Fruit fly (Drosophila melanogaster) whole organism, embryonic: Measurements from ENCODE around the gene Snm1.
A peak's percentile ranks its signal among the peaks of the same experiment; 100 is the strongest.

ENCODE experiments used
- CG1024 ChIP-seq: fragments of 200-800 bp; sonication (Bioruptor generic); IDR thresholded peaks from 2 replicates; pipeline ENCODE4 v1.3.6; 2022; ENCODE audit warnings: missing biosample characterization, missing genetic modification characterization
- CG10565 ChIP-seq: fragments of 200-800 bp; sonication (Bioruptor generic); optimal IDR thresholded peaks from 3 replicates; lab custom pipeline; 2016; ENCODE audit warnings: missing biosample characterization, mild to moderate bottlenecking, missing genetic modification characterization
- CG11696 ChIP-seq: fragments of 200-800 bp; sonication (Bioruptor generic); IDR thresholded peaks from 2 replicates; pipeline ENCODE4 v1.3.6; 2022; ENCODE audit warnings: missing biosample characterization, missing genetic modification characterization
- CG12769 ChIP-seq: fragments of 200-800 bp; sonication (Bioruptor generic); optimal IDR thresholded peaks from 2 replicates; lab custom pipeline; 2019; ENCODE audit warnings: missing biosample characterization, mild to moderate bottlenecking, missing genetic modification characterization, moderate library complexity
- CG12942 ChIP-seq: fragments of 200-800 bp; sonication (Bioruptor generic); optimal IDR thresholded peaks from 3 replicates; lab custom pipeline; 2016; ENCODE audit warnings: missing biosample characterization, missing genetic modification characterization
- CG13624 ChIP-seq: fragments of 200-800 bp; sonication (Bioruptor generic); optimal IDR thresholded peaks from 2 replicates; lab custom pipeline; 2016; ENCODE audit warnings: missing biosample characterization, missing genetic modification characterization
- CG1792 ChIP-seq: fragments of 200-800 bp; sonication (Bioruptor generic); optimal IDR thresholded peaks from 2 replicates; lab custom pipeline; 2016; ENCODE audit warnings: missing biosample characterization, missing genetic modification characterization
- CG18262 ChIP-seq: fragments of 200-800 bp; optimal IDR thresholded peaks from 3 replicates; lab custom pipeline; 2019; ENCODE audit warnings: missing biosample characterization, mild to moderate bottlenecking, missing genetic modification characterization, moderate library complexity
- CG32767 ChIP-seq: fragments of 200-800 bp; sonication (Bioruptor generic); IDR thresholded peaks from 2 replicates; pipeline ENCODE4 v1.3.6; 2022; ENCODE audit warnings: missing biosample characterization, missing genetic modification characterization
- CG33213 ChIP-seq: fragments of 200-800 bp; sonication (Bioruptor generic); optimal IDR thresholded peaks from 3 replicates; lab custom pipeline; 2016; ENCODE audit warnings: missing biosample characterization, missing genetic modification characterization
- CG34376 ChIP-seq: fragments of 200-800 bp; sonication (Bioruptor generic); optimal IDR thresholded peaks from 2 replicates; lab custom pipeline; 2018; ENCODE audit warnings: missing biosample characterization, mild to moderate bottlenecking, missing genetic modification characterization
- CG3726 ChIP-seq: fragments of 200-800 bp; sonication (Bioruptor generic); IDR thresholded peaks from 3 replicates; pipeline ENCODE4, ENCODE4 v1.3.6; 2022; ENCODE audit warnings: missing biosample characterization, missing genetic modification characterization
- CG3838 ChIP-seq: fragments of 200-800 bp; sonication (Bioruptor generic); optimal IDR thresholded peaks from 3 replicates; lab custom pipeline; 2016; ENCODE audit warnings: missing biosample characterization, missing genetic modification characterization
- CG4404 ChIP-seq: fragments of 200-800 bp; sonication (Bioruptor generic); IDR thresholded peaks from 2 replicates; pipeline ENCODE4 v1.3.6; 2022; ENCODE audit warnings: missing biosample characterization, missing genetic modification characterization
- CG4424 ChIP-seq: fragments of 200-800 bp; sonication (Bioruptor generic); optimal IDR thresholded peaks from 3 replicates; lab custom pipeline; 2016; ENCODE audit warnings: missing biosample characterization, missing genetic modification characterization
- CG4730 ChIP-seq: fragments of 200-800 bp; sonication (Bioruptor generic); IDR thresholded peaks from 2 replicates; pipeline ENCODE4 v1.3.6; 2022; ENCODE audit warnings: missing biosample characterization, missing genetic modification characterization
- CG4854 ChIP-seq: fragments of 200-800 bp; sonication (Bioruptor generic); optimal IDR thresholded peaks from 2 replicates; lab custom pipeline; 2016; ENCODE audit warnings: missing biosample characterization, missing genetic modification characterization, inconsistent platforms
- CG5245 ChIP-seq: fragments of 200-800 bp; sonication (Bioruptor generic); optimal IDR thresholded peaks from 3 replicates; lab custom pipeline; 2016; ENCODE audit warnings: missing biosample characterization, missing genetic modification characterization
- CG6813 ChIP-seq: fragments of 200-800 bp; sonication (Bioruptor generic); optimal IDR thresholded peaks from 2 replicates; lab custom pipeline; 2017; ENCODE audit warnings: missing biosample characterization, missing genetic modification characterization, mild to moderate bottlenecking, moderate library complexity, missing genetic modification reagents
- CG8089 ChIP-seq: fragments of 200-800 bp; sonication (Bioruptor generic); optimal IDR thresholded peaks from 3 replicates; lab custom pipeline; 2016; ENCODE audit warnings: missing biosample characterization, missing genetic modification characterization
- CG9797 ChIP-seq: fragments of 200-800 bp; sonication (Bioruptor generic); optimal IDR thresholded peaks from 3 replicates; lab custom pipeline; 2018; ENCODE audit warnings: missing biosample characterization, mild to moderate bottlenecking, missing genetic modification characterization
- CTCF ChIP-seq: fragments of 200-800 bp; sonication (Bioruptor generic); optimal IDR thresholded peaks from 2 replicates; lab custom pipeline; 2017; ENCODE audit warnings: missing biosample characterization, mild to moderate bottlenecking, missing genetic modification characterization, moderate library complexity
- D ChIP-seq, 2 experiments: fragments of 200-800 bp in 1 of 2; fragments of >200 bp in 1 of 2; sonication (Bioruptor generic) in 1 of 2; optimal IDR thresholded peaks; 2 replicates in 1 of 2; 3 replicates in 1 of 2; lab custom pipeline; 2017; ENCODE audit warnings: mild to moderate bottlenecking in 1 of 2, missing biosample characterization in 1 of 2, missing genetic modification characterization in 1 of 2, missing genetic modification reagents in 1 of 2
- Dp ChIP-seq: fragments of 200-800 bp; sonication (Bioruptor generic); optimal IDR thresholded peaks from 2 replicates; lab custom pipeline; 2018; ENCODE audit warnings: missing biosample characterization, mild to moderate bottlenecking, missing genetic modification characterization, moderate library complexity
- Dref ChIP-seq: fragments of 200-800 bp; sonication (Bioruptor generic); IDR thresholded peaks from 2 replicates; pipeline ENCODE4 v1.3.6; 2022; ENCODE audit warnings: missing biosample characterization, missing genetic modification characterization
- E2f2 ChIP-seq: fragments of 200-800 bp; sonication (Bioruptor generic); IDR thresholded peaks from 2 replicates; pipeline ENCODE4 v1.3.6; 2022; ENCODE audit warnings: missing biosample characterization, missing genetic modification characterization
- Hr78 ChIP-seq, 2 experiments: fragments of 200-800 bp in 1 of 2; fragments of >200 bp in 1 of 2; sonication (Bioruptor generic) in 1 of 2; optimal IDR thresholded peaks; 2 replicates each; lab custom pipeline; 2017 to 2019; ENCODE audit warnings: missing biosample characterization in 2 of 2, missing genetic modification characterization in 2 of 2, mild to moderate bottlenecking in 1 of 2, moderate library complexity in 1 of 2
- Kr ChIP-seq: fragments of 200-800 bp; sonication (Bioruptor generic); optimal IDR thresholded peaks from 2 replicates; lab custom pipeline; 2017; ENCODE audit warnings: missing biosample characterization, mild to moderate bottlenecking, missing genetic modification characterization
- Lhr ChIP-seq: fragments of 200-800 bp; sonication (Bioruptor generic); optimal IDR thresholded peaks from 3 replicates; lab custom pipeline; 2017; ENCODE audit warnings: mild to moderate bottlenecking, missing biosample characterization, missing genetic modification reagents, missing genetic modification characterization
- NC2α ChIP-seq: fragments of 200-800 bp; sonication (Bioruptor generic); optimal IDR thresholded peaks from 2 replicates; lab custom pipeline; 2016; ENCODE audit warnings: missing biosample characterization, missing genetic modification characterization
- Opbp ChIP-seq: fragments of 200-800 bp; sonication (Bioruptor generic); IDR thresholded peaks from 3 replicates; pipeline ENCODE4 v1.3.6; 2022; ENCODE audit warnings: missing biosample characterization, missing genetic modification characterization; ENCODE audit not compliant: partially characterized antibody
- Sry-δ ChIP-seq: fragments of 200-800 bp; sonication (Bioruptor generic); optimal IDR thresholded peaks from 2 replicates; lab custom pipeline; 2016; ENCODE audit warnings: missing biosample characterization, missing genetic modification characterization
- Ssrp ChIP-seq: fragments of 200-800 bp; sonication (Bioruptor generic); optimal IDR thresholded peaks from 2 replicates; lab custom pipeline; 2018; ENCODE audit warnings: missing biosample characterization, mild to moderate bottlenecking, missing genetic modification characterization, moderate library complexity
- ase ChIP-seq: fragments of 200-800 bp; sonication (Bioruptor generic); IDR thresholded peaks from 3 replicates; pipeline ENCODE4 v1.3.6; 2022; ENCODE audit warnings: missing biosample characterization, missing genetic modification characterization
- chm ChIP-seq: fragments of 200-800 bp; sonication (Bioruptor generic); IDR thresholded peaks from 2 replicates; pipeline ENCODE4 v1.3.6; 2022; ENCODE audit warnings: missing biosample characterization, missing genetic modification characterization
- emc ChIP-seq: fragments of 200-800 bp; sonication (Bioruptor generic); optimal IDR thresholded peaks from 2 replicates; lab custom pipeline; 2016; ENCODE audit warnings: missing biosample characterization, missing genetic modification characterization
- exex ChIP-seq: fragments of 200-800 bp; sonication (Bioruptor generic); optimal IDR thresholded peaks from 4 replicates; lab custom pipeline; 2018; ENCODE audit warnings: missing biosample characterization, mild to moderate bottlenecking, missing genetic modification characterization, moderate library complexity
- fu2 ChIP-seq: fragments of 200-800 bp; sonication (Bioruptor generic); optimal IDR thresholded peaks from 2 replicates; lab custom pipeline; 2016; ENCODE audit warnings: missing biosample characterization, missing genetic modification characterization
- gce ChIP-seq: fragments of 200-800 bp; sonication (Bioruptor generic); IDR thresholded peaks from 3 replicates; pipeline ENCODE4 v1.3.6; 2022; ENCODE audit warnings: missing biosample characterization, missing genetic modification characterization
- gfzf ChIP-seq: fragments of 200-800 bp; sonication (Bioruptor generic); optimal IDR thresholded peaks from 2 replicates; lab custom pipeline; 2016; ENCODE audit warnings: missing biosample characterization, mild to moderate bottlenecking, missing genetic modification characterization, moderate library complexity
- ham ChIP-seq: fragments of 200-800 bp; sonication (Bioruptor generic); IDR thresholded peaks from 2 replicates; pipeline ENCODE4 v1.3.6; 2022; ENCODE audit warnings: missing biosample characterization, missing genetic modification characterization
- mirr ChIP-seq: fragments of 200-800 bp; sonication (Bioruptor generic); optimal IDR thresholded peaks from 3 replicates; lab custom pipeline; 2018; ENCODE audit warnings: missing biosample characterization, mild to moderate bottlenecking, missing genetic modification characterization
- nerfin-1 ChIP-seq: fragments of 200-800 bp; sonication (Bioruptor generic); optimal IDR thresholded peaks from 3 replicates; lab custom pipeline; 2019; ENCODE audit warnings: missing biosample characterization, mild to moderate bottlenecking, missing genetic modification characterization, moderate library complexity
- nerfin-2 ChIP-seq: fragments of 200-800 bp; sonication (Bioruptor generic); IDR thresholded peaks from 2 replicates; pipeline ENCODE4 v1.3.6; 2022; ENCODE audit warnings: missing biosample characterization, missing genetic modification characterization; ENCODE audit not compliant: partially characterized antibody
- nmo ChIP-seq: fragments of 200-800 bp; sonication (Bioruptor generic); optimal IDR thresholded peaks from 2 replicates; lab custom pipeline; 2018; ENCODE audit warnings: missing biosample characterization, mild to moderate bottlenecking, missing genetic modification characterization, moderate library complexity
- scrt ChIP-seq: fragments of 200-800 bp; sonication (Bioruptor generic); optimal IDR thresholded peaks from 2 replicates; lab custom pipeline; 2018; ENCODE audit warnings: missing biosample characterization, mild to moderate bottlenecking, missing genetic modification characterization, moderate library complexity
- sens-2 ChIP-seq: fragments of 200-800 bp; sonication (Bioruptor generic); IDR thresholded peaks from 2 replicates; pipeline ENCODE4 v1.3.6; 2022; ENCODE audit warnings: missing biosample characterization, missing genetic modification characterization
- seq ChIP-seq: fragments of 200-800 bp; sonication (Bioruptor generic); IDR thresholded peaks from 2 replicates; pipeline ENCODE4 v1.3.6; 2022; ENCODE audit warnings: missing biosample characterization, missing genetic modification characterization
- tgo ChIP-seq: fragments of 200-800 bp; sonication (Bioruptor generic); IDR thresholded peaks from 3 replicates; pipeline ENCODE4 v1.3.6; 2022; ENCODE audit warnings: missing biosample characterization, missing genetic modification characterization
- toy ChIP-seq: fragments of 200-800 bp; sonication (Bioruptor generic); IDR thresholded peaks from 2 replicates; pipeline ENCODE4 v1.3.6; 2022; ENCODE audit warnings: missing biosample characterization, missing genetic modification characterization
- vnd ChIP-seq: fragments of 200-800 bp; sonication (Bioruptor generic); IDR thresholded peaks from 3 replicates; pipeline ENCODE4 v1.3.6; 2022; ENCODE audit warnings: missing biosample characterization, missing genetic modification characterization; ENCODE audit not compliant: partially characterized antibody
- wek ChIP-seq: fragments of 200-800 bp; sonication (Bioruptor generic); optimal IDR thresholded peaks from 3 replicates; lab custom pipeline; 2018; ENCODE audit warnings: missing biosample characterization, mild to moderate bottlenecking, missing genetic modification characterization, moderate library complexity

Gene Snm1

DNA sequence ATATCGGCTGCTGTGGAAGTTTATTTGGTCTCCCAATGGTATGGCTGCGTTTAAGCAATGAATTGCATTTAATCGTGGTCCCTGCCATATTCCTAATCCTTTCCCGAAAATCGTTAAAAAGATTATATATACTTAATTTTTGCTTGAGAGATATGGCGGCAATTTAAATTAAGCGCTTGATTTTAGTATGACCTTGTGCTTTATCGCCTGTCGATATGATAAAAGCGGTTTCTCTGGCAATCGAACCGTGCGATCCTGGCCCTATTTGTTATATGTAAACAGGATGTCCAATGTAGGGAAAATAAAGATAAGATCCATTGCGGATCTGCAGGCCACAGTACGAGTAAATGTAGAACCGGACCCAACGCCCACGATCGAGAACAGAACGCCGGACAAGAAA is at the start of gene Snm1 (continued):
- TF ChIP-seq sens-2 (GFP tag; lab: Robert Waterston, UW) (no peak), CG12942 (GFP tag; lab: Kevin White, UChicago) (no peak), toy (GFP tag; lab: Robert Waterston, UW) (no peak), Dref (GFP tag; lab: Robert Waterston, UW) (peak; percentile 45), CG32767 (GFP tag; lab: Robert Waterston, UW) (no peak), Kr (GFP tag; lab: Kevin White, UChicago) (no peak), tgo (GFP tag; lab: Robert Waterston, UW) (no peak), Opbp (GFP tag; lab: Robert Waterston, UW) (peak; percentile 27; the same call in 1 of the 3 replicates), Hr78 (GFP tag; optimal IDR thresholded peaks at IDR 0.05; lab: Kevin White, UChicago) (no peak), gfzf (peak; percentile 54), chm (GFP tag; lab: Robert Waterston, UW) (no peak), nerfin-1 (no peak), Ssrp (tag; lab: Kevin White, UChicago) (no peak), CG1024 (GFP tag; lab: Robert Waterston, UW) (no peak), NC2α (GFP tag; lab: Kevin White, UChicago) (no peak), mirr (no peak), ham (GFP tag; lab: Robert Waterston, UW) (no peak), CG8089 (GFP tag; lab: Kevin White, UChicago) (no peak), CG9797 (GFP tag; lab: Kevin White, UChicago) (peak; percentile 27), E2f2 (GFP tag; lab: Robert Waterston, UW) (peak; percentile 77), CG33213 (GFP tag; lab: Kevin White, UChicago) (no peak), Dp (GFP tag; lab: Kevin White, UChicago) (peak; percentile 57), CG4404 (GFP tag; lab: Robert Waterston, UW) (no peak), CG5245 (GFP tag; lab: Kevin White, UChicago) (no peak), fu2 (GFP tag; lab: Kevin White, UChicago) (no peak), CG3726 (GFP tag; lab: Robert Waterston, UW) (no peak), CG6813 (GFP tag; lab: Kevin White, UChicago) (no peak), CG4424 (GFP tag; lab: Kevin White, UChicago) (no peak), CG4854 (GFP tag; lab: Kevin White, UChicago) (no peak), Sry-δ (GFP tag; lab: Kevin White, UChicago) (peak; percentile 29), gce (GFP tag; lab: Robert Waterston, UW) (no peak), CG13624 (GFP tag; lab: Kevin White, UChicago) (no peak), wek (GFP tag; lab: Kevin White, UChicago) (no peak), CG1792 (GFP tag; lab: Kevin White, UChicago) (no peak), CG10565 (GFP tag; lab: Kevin White, UChicago) (no peak), vnd (GFP tag; lab: Robert Waterston, UW) (no peak), nmo (no peak), CG3838 (no peak), exex (tag; lab: Kevin White, UChicago) (no peak), CG34376 (GFP tag; lab: Kevin White, UChicago) (no peak), ase (no peak), Lhr (GFP tag; lab: Kevin White, UChicago) (no peak), CG18262 (tag; lab: Kevin White, UChicago) (no peak), emc (GFP tag; lab: Kevin White, UChicago) (no peak), CG4730 (GFP tag; lab: Robert Waterston, UW) (no peak), scrt (GFP tag; lab: Kevin White, UChicago) (no peak), D (optimal IDR thresholded peaks at IDR 0.05; lab: Kevin White, UChicago) (no peak), D (GFP tag; optimal IDR thresholded peaks at IDR 0.05; lab: Kevin White, UChicago) (no peak), CG11696 (no peak), seq (GFP tag; lab: Robert Waterston, UW) (no peak), CG12769 (no peak), nerfin-2 (no peak), CTCF (GFP tag; lab: Kevin White, UChicago) (no peak)
